Worm (Caenorhabditis elegans) whole organism, early embryonic: ENCODE results near the gene fubl-2.

Experiments used
- F13C5.2 ChIP-seq: sonication (generic microtip); optimal IDR thresholded peaks from 2 replicates; lab custom pipeline; 2017; ENCODE audit warnings: mild to moderate bottlenecking, missing genetic modification characterization, inconsistent platforms, missing compliant biosample characterization
- ama-1 ChIP-seq: fragments of 150-350 bp; optimal IDR thresholded peaks from 2 replicates; lab custom pipeline; 2014
- hmbx-1 ChIP-seq: sonication (generic microtip); optimal IDR thresholded peaks from 2 replicates; lab custom pipeline; 2016; ENCODE audit warnings: mild to moderate bottlenecking, missing genetic modification characterization, missing compliant biosample characterization
- pes-1 ChIP-seq: fragments of 200-800 bp; sonication (Bioruptor generic); IDR thresholded peaks from 2 replicates; pipeline ENCODE4 v1.3.6; 2022; ENCODE audit warnings: missing genetic modification reagents, missing genetic modification characterization, missing compliant biosample characterization
- sea-1 ChIP-seq: fragments of 200-800 bp; sonication (Bioruptor generic); conservative IDR thresholded peaks from 2 replicates; pipeline ENCODE4 v1.3.6; 2022; ENCODE audit warnings: missing genetic modification characterization, missing compliant biosample characterization

DNA sequence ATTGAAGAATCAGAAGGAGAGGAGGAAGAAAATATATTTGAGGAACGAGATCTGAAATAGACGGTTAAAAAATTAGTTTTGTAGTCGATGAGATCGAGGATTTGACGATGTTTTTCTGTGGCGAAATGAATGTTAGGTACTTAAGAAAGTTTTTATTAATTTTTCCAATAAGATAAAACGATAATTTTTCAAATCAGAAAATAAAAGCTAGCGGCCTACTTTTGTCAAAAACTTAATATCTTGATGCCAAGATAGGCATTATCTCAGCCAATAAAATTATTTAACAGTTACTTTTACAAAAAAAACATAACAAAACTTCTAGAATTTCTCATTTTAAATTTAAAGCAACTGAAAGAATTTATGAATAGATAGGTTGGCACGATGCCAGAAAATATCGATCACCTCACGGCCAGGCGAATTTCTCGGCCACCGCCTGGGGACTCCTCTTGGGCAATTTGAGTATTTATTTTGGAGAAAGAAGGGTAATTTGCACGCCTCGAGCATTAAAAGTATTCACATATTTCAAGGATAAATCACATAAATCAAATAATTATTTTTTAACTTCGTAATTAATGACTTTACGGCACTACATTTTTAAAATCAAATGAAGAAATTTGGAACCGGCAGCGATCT is at the start of gene fubl-2:
- no peak for TF ChIP-seq F13C5.2 (tag; lab: Kevin White, UChicago)
- TF ChIP-seq hmbx-1 (tag; lab: Kevin White, UChicago), result no peak
- TF ChIP-seq pes-1 (GFP tag; lab: Robert Waterston, UW), result no peak
- TF ChIP-seq sea-1 (GFP tag; lab: Robert Waterston, UW), result no peak
- no peak for TF ChIP-seq ama-1
